Worm (Caenorhabditis elegans): ENCODE data around the gene F09F9.3.

Gene F09F9.3

DNA sequence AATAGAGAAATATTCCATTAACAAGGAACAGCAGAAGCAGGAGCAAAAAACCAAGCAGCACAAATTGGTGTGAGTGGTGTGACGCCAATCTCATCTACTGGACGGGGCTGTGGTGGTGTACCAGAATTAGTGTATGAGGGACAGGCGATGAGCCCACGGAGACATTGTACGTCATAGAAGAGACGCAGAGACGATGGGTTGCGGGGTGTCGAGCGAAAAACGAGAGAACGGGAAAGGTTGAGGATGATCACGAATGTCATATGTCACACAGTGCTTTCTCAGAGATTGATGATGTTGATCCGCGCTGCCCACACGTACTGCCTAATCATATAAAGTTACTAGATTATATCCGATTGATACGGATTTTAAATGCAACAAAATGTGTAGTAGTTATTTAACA lies 37.1 kb upstream of the F09F9.3 start (continued):
- TF ChIP-seq zfp-2 (tag; optimal IDR thresholded peaks at IDR 0.05) (no peak), cey-2 (tag; optimal IDR thresholded peaks at IDR 0.05; ENCODE audit: borderline replicate concordance, insufficient read depth) (no peak), egl-43 (GFP tag; IDR thresholded peaks at IDR 0.05) (no peak)

DNA sequence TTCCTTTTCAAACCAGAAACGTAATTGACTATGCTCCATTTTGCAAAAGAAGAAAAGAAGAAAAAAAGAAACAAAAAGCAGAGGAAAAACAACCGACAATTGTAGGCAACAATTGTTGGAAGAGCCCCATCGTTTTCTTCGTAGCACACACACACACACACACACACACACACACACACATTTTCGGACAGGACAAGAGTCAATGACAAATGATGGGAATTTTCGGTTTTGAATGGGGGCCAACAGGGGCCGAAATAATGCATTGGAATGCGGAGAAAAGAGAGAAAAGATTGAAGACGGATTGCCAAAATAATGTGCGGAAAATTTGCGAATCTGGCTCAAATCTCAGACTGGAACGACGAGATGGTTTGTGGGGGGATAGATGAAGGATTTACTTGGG lies 33.9 kb upstream of the F09F9.3 start:
- TF ChIP-seq ZK546.5 (tag; optimal IDR thresholded peaks at IDR 0.05) (no peak), zag-1 (tag; optimal IDR thresholded peaks at IDR 0.05) (no peak), ceh-20 (GFP tag; IDR thresholded peaks at IDR 0.05) (0 out of 2 replicates have a peak, but pooled peaks have one; percentile 24), mep-1 (tag; optimal IDR thresholded peaks at IDR 0.05) (peak; percentile 17), sdz-12 (GFP tag; optimal IDR thresholded peaks at IDR 0.05) (no peak)

DNA sequence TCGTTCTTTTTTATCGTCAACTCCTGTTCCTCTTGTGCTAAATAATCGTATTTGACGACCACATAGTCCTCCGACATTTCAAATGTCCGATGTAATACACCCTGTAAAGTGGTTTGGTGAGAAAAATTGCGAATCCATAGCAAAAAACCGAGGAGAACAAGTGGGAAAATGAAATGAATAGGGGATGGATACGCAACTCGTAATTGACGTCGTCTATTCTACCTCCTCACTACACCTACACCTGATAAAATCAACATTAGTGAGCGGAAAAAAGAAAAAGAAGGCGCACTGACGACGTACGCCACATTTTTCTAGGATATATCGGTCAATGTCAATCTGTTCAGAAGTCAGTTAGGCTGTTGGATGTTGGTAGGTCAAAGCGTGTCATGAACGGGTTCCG lies 32.5 kb upstream of the F09F9.3 start, which contains the start of gene nck-1:
Gene nck-1 (minus strand): TSS at position 101 of the 400 bp plus-strand sequence.
- TF ChIP-seq rbr-2 (tag; optimal IDR thresholded peaks at IDR 0.05), result no peak
- TF ChIP-seq unc-62 (GFP tag; optimal IDR thresholded peaks at IDR 0.05 in 1 of 2), result peak in 1 of 2 experiments; percentile 20
- TF ChIP-seq unc-62 (tag; optimal IDR thresholded peaks at IDR 0.05), result no peak

DNA sequence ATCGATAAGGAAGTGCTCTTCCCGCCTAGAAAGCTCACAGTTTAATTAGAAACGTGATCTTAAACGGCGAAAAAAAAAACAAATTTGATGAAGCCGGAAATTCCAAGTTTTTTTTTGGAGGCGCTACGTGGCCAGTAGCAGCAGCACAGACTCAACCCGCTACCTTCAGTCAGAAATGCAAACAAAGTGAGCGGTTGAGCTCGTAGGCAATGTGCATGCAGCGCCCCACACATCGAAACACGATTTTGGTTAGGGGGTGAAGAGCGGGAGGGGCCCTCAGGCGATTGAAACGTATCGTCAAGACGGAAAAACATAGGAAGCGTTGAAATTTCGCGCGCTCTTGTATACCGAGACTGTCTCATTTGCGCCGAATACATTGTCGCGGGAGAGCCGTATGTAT lies 30.4 kb upstream of the F09F9.3 start:
- TF ChIP-seq dmd-9 (GFP tag; IDR thresholded peaks at IDR 0.05) (no peak), hlh-30 (tag; optimal IDR thresholded peaks at IDR 0.05; ENCODE audit: insufficient read depth) (no peak), lin-38 (GFP tag; IDR thresholded peaks at IDR 0.05) (no peak), lsy-2 (tag; optimal IDR thresholded peaks at IDR 0.05) (no peak), php-3 (GFP tag; IDR thresholded peaks at IDR 0.05) (no peak), set-16 (GFP tag; IDR thresholded peaks at IDR 0.05) (0 out of 2 replicates have a peak, but pooled peaks have one; percentile 14), egl-43 (GFP tag; IDR thresholded peaks at IDR 0.05) (0 out of 2 replicates have a peak, but pooled peaks have one; percentile 53), daf-12 (tag; optimal IDR thresholded peaks at IDR 0.05) (no peak), fkh-10 (GFP tag; optimal IDR thresholded peaks at IDR 0.05) (no peak), aly-2 (tag; optimal IDR thresholded peaks at IDR 0.05) (no peak), aha-1 (tag) (peak; percentile 82), Y105C5A.15 (GFP tag; IDR thresholded peaks at IDR 0.05) (no peak), Y75B8A.6 (GFP tag; IDR thresholded peaks at IDR 0.05) (no peak), nhr-28 (tag; optimal IDR thresholded peaks at IDR 0.05) (peak; percentile 25), dmd-6 (GFP tag; IDR thresholded peaks at IDR 0.05) (no peak), spr-3 (GFP tag; optimal IDR thresholded peaks at IDR 0.05) (no peak), ama-1 (optimal IDR thresholded peaks at IDR 0.05) (no peak), nhr-111 (GFP tag; optimal IDR thresholded peaks at IDR 0.05) (no peak)

DNA sequence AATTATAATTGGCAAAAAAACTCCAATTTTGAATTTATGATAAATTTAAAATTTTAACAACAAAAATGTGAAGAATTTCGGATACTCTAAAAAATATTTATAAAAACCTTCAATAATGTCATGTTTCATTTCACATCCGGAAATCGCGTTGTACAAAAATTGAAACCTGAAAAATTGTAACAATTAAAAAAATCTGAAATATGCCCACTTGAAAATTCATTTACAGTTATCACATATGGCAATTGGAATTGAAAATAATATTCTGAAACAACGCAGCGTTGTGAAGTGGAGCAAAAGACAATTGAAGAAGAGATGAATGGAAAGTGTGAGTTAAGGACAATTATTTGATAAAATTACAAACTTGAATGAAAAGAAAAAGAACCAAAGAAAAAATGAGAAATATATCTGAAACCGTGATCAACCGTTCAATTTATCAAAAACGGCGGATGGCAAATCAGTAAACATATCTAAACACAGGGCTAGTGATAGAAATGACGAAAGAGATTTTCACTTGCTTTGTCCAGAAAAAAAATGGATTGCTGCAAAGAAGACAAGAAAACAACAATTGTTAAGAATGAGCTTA lies 27.7 kb upstream of the F09F9.3 start:
- TF ChIP-seq saeg-2 (GFP tag; IDR thresholded peaks at IDR 0.05) (0 out of 2 replicates have a peak, but pooled peaks have one; percentile 16), nhr-41 (GFP tag; IDR thresholded peaks at IDR 0.05) (0 out of 2 replicates have a peak, but pooled peaks have one; percentile 8), pha-4 (GFP tag; IDR thresholded peaks at IDR 0.05) (0 out of 2 replicates have a peak, but pooled peaks have one; percentile 4), pha-4 (tag; optimal IDR thresholded peaks at IDR 0.05) (no peak), F10B5.3 (tag; optimal IDR thresholded peaks at IDR 0.05) (no peak), fkh-10 (GFP tag; optimal IDR thresholded peaks at IDR 0.05) (no peak), ceh-62 (tag; optimal IDR thresholded peaks at IDR 0.05) (no peak), mxl-3 (GFP tag; optimal IDR thresholded peaks at IDR 0.05) (no peak), mdl-1 (tag; optimal IDR thresholded peaks at IDR 0.05) (no peak), nhr-76 (tag; optimal IDR thresholded peaks at IDR 0.05) (no peak), unc-39 (tag; optimal IDR thresholded peaks at IDR 0.05) (no peak), F26F4.8 (GFP tag; conservative IDR thresholded peaks at IDR 0.05) (no peak), daf-8 (GFP tag; IDR thresholded peaks at IDR 0.05) (no peak), zfp-3 (GFP tag; conservative IDR thresholded peaks at IDR 0.05) (peak; percentile 23; the same call in 1 of the 2 replicates), T26A8.4 (GFP tag; IDR thresholded peaks at IDR 0.05) (peak; percentile 35), spr-3 (GFP tag; optimal IDR thresholded peaks at IDR 0.05) (no peak), hmg-1.1 (GFP tag; IDR thresholded peaks at IDR 0.05) (no peak), ama-1 (optimal IDR thresholded peaks at IDR 0.05) (no peak), lin-38 (GFP tag; IDR thresholded peaks at IDR 0.05) (no peak; the same call in none of the 2 replicates), madf-9 (GFP tag; conservative IDR thresholded peaks at IDR 0.05) (no peak), zag-1 (tag; optimal IDR thresholded peaks at IDR 0.05) (no peak), R02D3.7 (tag; optimal IDR thresholded peaks at IDR 0.05) (no peak)

Measured in whole organism, L4 larva.